Fruit fly (Drosophila melanogaster): ENCODE measurements around the gene CG17249.

- TF ChIP-seq CG8478 (optimal IDR thresholded peaks at IDR 0.05), result no peak
- no peak for TF ChIP-seq Dll (optimal IDR thresholded peaks at IDR 0.05)
- no peak for TF ChIP-seq usp (GFP tag; optimal IDR thresholded peaks at IDR 0.05)
- TF ChIP-seq psq (optimal IDR thresholded peaks at IDR 0.05), result no peak
Observed at dm6 chr3L:1674381-1674780, 27.1 kb upstream of the CG17249 start, which contains the start of gene CG7991.
